Fruit fly (Drosophila melanogaster) whole organism, wandering third instar larva: ENCODE data around the gene CG32320.

Experiments
- Abd-B ChIP-seq: fragments of >200 bp; optimal IDR thresholded peaks from 2 replicates; lab custom pipeline; 2017; ENCODE audit warnings: missing biosample characterization, missing genetic modification characterization
- CG32264 ChIP-seq: fragments of 200-800 bp; sonication (Bioruptor generic); optimal IDR thresholded peaks from 2 replicates; lab custom pipeline; 2016; ENCODE audit warnings: missing biosample characterization, missing genetic modification characterization
- CG9705 ChIP-seq: fragments of 200-800 bp; sonication (Bioruptor generic); optimal IDR thresholded peaks from 2 replicates; lab custom pipeline; 2018; ENCODE audit warnings: missing biosample characterization, mild to moderate bottlenecking, missing genetic modification characterization
- Dfd ChIP-seq: fragments of >200 bp; optimal IDR thresholded peaks from 2 replicates; lab custom pipeline; 2017; ENCODE audit warnings: missing biosample characterization, missing genetic modification characterization
- Dif ChIP-seq: fragments of 200-275, 200-300 bp; sonication (Bioruptor generic); optimal IDR thresholded peaks from 2 replicates; lab custom pipeline; 2018; ENCODE audit warnings: missing biosample characterization, missing genetic modification characterization; ENCODE audit not compliant: partially characterized antibody
- GATAd ChIP-seq: sonication (Bioruptor generic); optimal IDR thresholded peaks from 2 replicates; lab custom pipeline; 2016; ENCODE audit warnings: missing biosample characterization, missing genetic modification characterization
- HLH106 ChIP-seq: fragments of 200-800 bp; optimal IDR thresholded peaks from 3 replicates; lab custom pipeline; 2019; ENCODE audit warnings: missing biosample characterization, mild to moderate bottlenecking, missing genetic modification characterization, moderate library complexity
- Hnf4 ChIP-seq: fragments of 200-800 bp; sonication (Bioruptor generic); optimal IDR thresholded peaks from 2 replicates; lab custom pipeline; 2016; ENCODE audit warnings: missing biosample characterization, mild to moderate bottlenecking, missing genetic modification characterization
- Hr78 ChIP-seq: fragments of >200 bp; optimal IDR thresholded peaks from 2 replicates; lab custom pipeline; 2017; ENCODE audit warnings: missing biosample characterization, missing genetic modification characterization
- Jra ChIP-seq: sonication (Bioruptor generic); optimal IDR thresholded peaks from 2 replicates; lab custom pipeline; 2016; ENCODE audit warnings: missing biosample characterization, missing genetic modification characterization
- Mio ChIP-seq: sonication (Bioruptor generic); optimal IDR thresholded peaks from 2 replicates; lab custom pipeline; 2016; ENCODE audit warnings: missing biosample characterization, missing genetic modification characterization
- Myc ChIP-seq: fragments of >200 bp; optimal IDR thresholded peaks from 2 replicates; lab custom pipeline; 2017
- N ChIP-seq: fragments of >200 bp; optimal IDR thresholded peaks from 2 replicates; lab custom pipeline; 2018; ENCODE audit warnings: missing biosample characterization, missing external identifiers, missing genetic modification characterization
- Rel ChIP-seq, 2 experiments: fragments of 200-800 bp; sonication (Bioruptor generic) in 1 of 2; optimal IDR thresholded peaks; 2 replicates in 1 of 2; 3 replicates in 1 of 2; lab custom pipeline; 2016 to 2019; ENCODE audit warnings: mild to moderate bottlenecking in 2 of 2, missing biosample characterization in 2 of 2, missing genetic modification characterization in 2 of 2, moderate library complexity in 1 of 2
- Sp1 ChIP-seq: fragments of 200-800 bp; sonication (Bioruptor generic); optimal IDR thresholded peaks from 3 replicates; lab custom pipeline; 2019; ENCODE audit warnings: missing biosample characterization, mild to moderate bottlenecking, missing genetic modification characterization, moderate library complexity
- Vsx2 ChIP-seq: fragments of 200-300, 225-300 bp; sonication (Bioruptor generic); optimal IDR thresholded peaks from 2 replicates; lab custom pipeline; 2018; ENCODE audit warnings: missing biosample characterization, missing genetic modification characterization; ENCODE audit not compliant: partially characterized antibody
- brk ChIP-seq: fragments of 200-800 bp; sonication (Bioruptor generic); optimal IDR thresholded peaks from 2 replicates; lab custom pipeline; 2016; ENCODE audit warnings: missing biosample characterization, mild to moderate bottlenecking, missing genetic modification characterization
- dl ChIP-seq, 2 experiments: fragments of 175-275, 200-275 bp in 1 of 2; fragments of 200-275 bp in 1 of 2; sonication (Bioruptor generic); optimal IDR thresholded peaks; lab custom pipeline; 2018; ENCODE audit warnings: mild to moderate bottlenecking in 2 of 2, missing biosample characterization in 2 of 2, missing genetic modification characterization in 2 of 2, moderate library complexity in 2 of 2; ENCODE audit not compliant: partially characterized antibody in 2 of 2, insufficient read depth in 1 of 2
- dmrt93B ChIP-seq: fragments of 200-800 bp; sonication (Bioruptor generic); optimal IDR thresholded peaks from 2 replicates; lab custom pipeline; 2018; ENCODE audit warnings: missing biosample characterization, mild to moderate bottlenecking, missing genetic modification characterization
- dsf ChIP-seq: sonication (Bioruptor generic); optimal IDR thresholded peaks from 2 replicates; lab custom pipeline; 2016; ENCODE audit warnings: missing biosample characterization, missing genetic modification characterization, borderline replicate concordance
- ey ChIP-seq: fragments of 200-800 bp; sonication (Bioruptor generic); optimal IDR thresholded peaks from 2 replicates; lab custom pipeline; 2016; ENCODE audit warnings: missing biosample characterization, missing genetic modification characterization
- foxo ChIP-seq, 2 experiments: fragments of 200-800 bp; sonication (Bioruptor generic); optimal IDR thresholded peaks; 2 replicates in 1 of 2; 3 replicates in 1 of 2; lab custom pipeline; 2016 to 2017; ENCODE audit warnings: missing biosample characterization in 2 of 2, missing genetic modification characterization in 2 of 2
- fru ChIP-seq: fragments of 200-800 bp; sonication (Bioruptor generic); optimal IDR thresholded peaks from 3 replicates; lab custom pipeline; 2016; ENCODE audit warnings: missing biosample characterization, mild to moderate bottlenecking, missing genetic modification characterization
- h ChIP-seq: fragments of 200-800 bp; sonication (Bioruptor generic); optimal IDR thresholded peaks from 3 replicates; lab custom pipeline; 2016; ENCODE audit warnings: missing biosample characterization, mild to moderate bottlenecking, missing genetic modification characterization
- jim ChIP-seq: fragments of 175-275, 200-325 bp; sonication (Bioruptor generic); optimal IDR thresholded peaks from 2 replicates; lab custom pipeline; 2016; ENCODE audit warnings: missing biosample characterization, mild to moderate bottlenecking, missing genetic modification characterization
- pan ChIP-seq: fragments of >200 bp; optimal IDR thresholded peaks from 2 replicates; lab custom pipeline; 2017
- psq ChIP-seq: fragments of 200-800 bp; sonication (Bioruptor generic); optimal IDR thresholded peaks from 3 replicates; lab custom pipeline; 2017; ENCODE audit warnings: missing biosample characterization, mild to moderate bottlenecking, missing genetic modification characterization, moderate library complexity
- rgr ChIP-seq: fragments of 200-800 bp; sonication (Bioruptor generic); optimal IDR thresholded peaks from 3 replicates; lab custom pipeline; 2016; ENCODE audit warnings: missing biosample characterization, mild to moderate bottlenecking, missing genetic modification characterization
- sage ChIP-seq: fragments of 200-800 bp; sonication (Bioruptor generic); optimal IDR thresholded peaks from 2 replicates; lab custom pipeline; 2016; ENCODE audit warnings: missing biosample characterization, mild to moderate bottlenecking, missing genetic modification characterization
- sv ChIP-seq: fragments of 200-800 bp; sonication (Bioruptor generic); optimal IDR thresholded peaks from 3 replicates; lab custom pipeline; 2016; ENCODE audit warnings: missing biosample characterization, missing genetic modification characterization
- tai ChIP-seq: sonication (Bioruptor generic); optimal IDR thresholded peaks from 2 replicates; lab custom pipeline; 2016; ENCODE audit warnings: missing biosample characterization, missing genetic modification characterization
- usp ChIP-seq: fragments of >200 bp; optimal IDR thresholded peaks from 2 replicates; lab custom pipeline; 2017; ENCODE audit warnings: missing biosample characterization, missing genetic modification characterization
- woc ChIP-seq: sonication (Bioruptor generic); optimal IDR thresholded peaks from 2 replicates; lab custom pipeline; 2016; ENCODE audit warnings: missing biosample characterization, mild to moderate bottlenecking, missing genetic modification characterization

The CG32320 gene

dm6 chr3L:1415931-1416330 lies 17.5 kb downstream of the CG32320 start, which contains the start of gene FucTD:
TSS of gene FucTD (plus strand) at chr3L:1416231.
- TF ChIP-seq usp (GFP tag; lab: Kevin White, UChicago): no peak
- no peak for TF ChIP-seq brk (GFP tag; lab: Kevin White, UChicago)

dm6 chr3L:1417898-1418297 lies 19.5 kb downstream of the CG32320 start:
- TF ChIP-seq CG9705 (no peak), foxo (GFP tag; optimal IDR thresholded peaks at IDR 0.05; lab: Kevin White, UChicago) (peak in 1 of 2 experiments; percentile 43), Dfd (GFP tag; lab: Kevin White, UChicago) (no peak), jim (GFP tag; lab: Kevin White, UChicago) (no peak), Abd-B (no peak), fru (peak; percentile 36), Rel (GFP tag; optimal IDR thresholded peaks at IDR 0.05; lab: Kevin White, UChicago) (no peak), Rel (tag; optimal IDR thresholded peaks at IDR 0.05; lab: Kevin White, UChicago) (no peak), rgr (GFP tag; lab: Kevin White, UChicago) (peak; percentile 19), woc (GFP tag; lab: Kevin White, UChicago) (peak; percentile 50), dl (GFP tag; optimal IDR thresholded peaks at IDR 0.05; lab: Kevin White, UChicago; ENCODE audit: insufficient read depth in 1 of 2, partially characterized antibody in 2 of 2) (no peak), sv (GFP tag; lab: Kevin White, UChicago) (no peak), sage (GFP tag; lab: Kevin White, UChicago) (no peak), pan (no peak), Myc (lab: Kevin White, UChicago) (no peak), Vsx2 (GFP tag; lab: Kevin White, UChicago) (no peak), N (GFP tag; lab: Kevin White, UChicago) (no peak), Hnf4 (GFP tag; lab: Kevin White, UChicago) (no peak), dmrt93B (GFP tag; lab: Kevin White, UChicago) (no peak), h (peak; percentile 53), Jra (no peak), ey (GFP tag; lab: Kevin White, UChicago) (peak; percentile 18), Dif (GFP tag; lab: Kevin White, UChicago) (no peak), dsf (no peak)

- TF ChIP-seq h (peak; percentile 33), Hr78 (no peak), pan (no peak), foxo (GFP tag; optimal IDR thresholded peaks at IDR 0.05; lab: Kevin White, UChicago) (peak in 1 of 2 experiments; percentile 23), woc (GFP tag; lab: Kevin White, UChicago) (peak; percentile 1), ey (GFP tag; lab: Kevin White, UChicago) (peak; percentile 10), HLH106 (peak; percentile 3), N (GFP tag; lab: Kevin White, UChicago) (no peak), Vsx2 (GFP tag; lab: Kevin White, UChicago) (no peak), brk (GFP tag; lab: Kevin White, UChicago) (no peak), dsf (no peak), fru (peak; percentile 25)
These were observed 20.4 kb downstream of the CG32320 start for dm6 chr3L:1418821-1419220.

dm6 chr3L:1419929-1420328 lies 21.5 kb downstream of the CG32320 start:
- no peak for TF ChIP-seq Rel (GFP tag; optimal IDR thresholded peaks at IDR 0.05; lab: Kevin White, UChicago)
- TF ChIP-seq Rel (tag; optimal IDR thresholded peaks at IDR 0.05; lab: Kevin White, UChicago): no peak
- no peak for TF ChIP-seq h
- no peak for TF ChIP-seq Dif (GFP tag; lab: Kevin White, UChicago)
- no peak for TF ChIP-seq sage (GFP tag; lab: Kevin White, UChicago)
- no peak for TF ChIP-seq Myc (lab: Kevin White, UChicago)
- TF ChIP-seq GATAd: no peak
- TF ChIP-seq Mio (GFP tag; lab: Kevin White, UChicago): no peak
- no peak for TF ChIP-seq dl (GFP tag; optimal IDR thresholded peaks at IDR 0.05; lab: Kevin White, UChicago; ENCODE audit: insufficient read depth in 1 of 2, partially characterized antibody in 2 of 2)
- no peak for TF ChIP-seq dmrt93B (GFP tag; lab: Kevin White, UChicago)
- TF ChIP-seq Jra: no peak
- no peak for TF ChIP-seq dsf
- TF ChIP-seq ey (GFP tag; lab: Kevin White, UChicago): no peak
- no peak for TF ChIP-seq Abd-B
- TF ChIP-seq sv (GFP tag; lab: Kevin White, UChicago): no peak
- TF ChIP-seq Sp1 (GFP tag; lab: Kevin White, UChicago): no peak
- TF ChIP-seq tai (GFP tag; lab: Kevin White, UChicago): no peak
- TF ChIP-seq CG32264 (GFP tag; lab: Kevin White, UChicago): no peak
- no peak for TF ChIP-seq psq (GFP tag; lab: Kevin White, UChicago)
